Worm (Caenorhabditis elegans) whole organism, L4 larva: ENCODE measurements around the gene osm-7.

ENCODE experiments used
- F10B5.3 ChIP-seq: sonication (generic microtip); optimal IDR thresholded peaks from 2 replicates; lab custom pipeline; 2016; ENCODE audit warnings: mild to moderate bottlenecking, missing genetic modification characterization, missing compliant biosample characterization
- F37D6.2 ChIP-seq: sonication (generic microtip); optimal IDR thresholded peaks from 2 replicates; lab custom pipeline; 2016; ENCODE audit warnings: mild to moderate bottlenecking, missing genetic modification characterization, missing compliant biosample characterization
- T20F7.1 ChIP-seq: fragments of 200-800 bp; sonication (Bioruptor generic); optimal IDR thresholded peaks from 2 replicates; lab custom pipeline; 2018; ENCODE audit warnings: mild to moderate bottlenecking, missing genetic modification characterization, missing compliant biosample characterization
- Y48G9A.11 ChIP-seq: fragments of 200-800 bp; sonication (Bioruptor generic); IDR thresholded peaks from 2 replicates; pipeline ENCODE4 v1.3.6; 2022; ENCODE audit warnings: missing genetic modification reagents, missing genetic modification characterization, missing compliant biosample characterization
- ZK337.2 ChIP-seq: fragments of 200-800 bp; sonication (Bioruptor generic); IDR thresholded peaks from 2 replicates; pipeline ENCODE4 v1.3.6; 2022; ENCODE audit warnings: missing genetic modification reagents, missing genetic modification characterization, missing compliant biosample characterization
- aly-2 ChIP-seq: sonication (generic microtip); optimal IDR thresholded peaks from 2 replicates; lab custom pipeline; 2018; ENCODE audit warnings: missing biosample characterization, missing genetic modification characterization
- ama-1 ChIP-seq: fragments of 150-350 bp; optimal IDR thresholded peaks from 2 replicates; lab custom pipeline; 2014; ENCODE audit warnings: inconsistent platforms, mixed read lengths
- arid-1 ChIP-seq: fragments of 200-800 bp; sonication (Bioruptor generic); conservative IDR thresholded peaks from 2 replicates; pipeline ENCODE4 v1.3.6; 2022; ENCODE audit warnings: missing genetic modification reagents, missing genetic modification characterization, missing compliant biosample characterization
- ceh-28 ChIP-seq: fragments of 150-350 bp; optimal IDR thresholded peaks from 2 replicates; lab custom pipeline; 2014; ENCODE audit warnings: missing biosample characterization, missing genetic modification reagents, missing genetic modification characterization
- ceh-44 ChIP-seq: fragments of 200-800 bp; sonication (Bioruptor generic); IDR thresholded peaks from 2 replicates; pipeline ENCODE4 v1.3.6; 2022; ENCODE audit warnings: missing genetic modification reagents, missing genetic modification characterization, missing compliant biosample characterization
- cey-2 ChIP-seq: sonication (generic microtip); optimal IDR thresholded peaks from 3 replicates; lab custom pipeline; 2017; ENCODE audit warnings: missing genetic modification characterization, mild to moderate bottlenecking, missing compliant biosample characterization, antibody characterized with exemption, borderline replicate concordance; ENCODE audit not compliant: insufficient read depth
- daf-16 ChIP-seq, 3 experiments: sonication (generic microtip); optimal IDR thresholded peaks; 2 replicates each; lab custom pipeline; 2016 to 2017; ENCODE audit warnings: missing genetic modification characterization in 3 of 3, missing genetic modification reagents in 3 of 3, mild to moderate bottlenecking in 2 of 3, missing compliant biosample characterization in 2 of 3, missing biosample characterization in 1 of 3, moderate library complexity in 1 of 3
- dmd-6 ChIP-seq: fragments of 200-800 bp; sonication (Bioruptor generic); IDR thresholded peaks from 2 replicates; pipeline ENCODE4 v1.3.6; 2022; ENCODE audit warnings: missing genetic modification reagents, missing genetic modification characterization, missing compliant biosample characterization
- dmd-9 ChIP-seq: fragments of 200-800 bp; sonication (Bioruptor generic); IDR thresholded peaks from 2 replicates; pipeline ENCODE4 v1.3.6; 2022; ENCODE audit warnings: missing genetic modification reagents, missing genetic modification characterization, missing compliant biosample characterization
- dpl-1 ChIP-seq: fragments of 150-350 bp; optimal IDR thresholded peaks from 2 replicates; lab custom pipeline; 2014; ENCODE audit warnings: missing biosample characterization, missing genetic modification reagents, missing genetic modification characterization
- egl-27 ChIP-seq: sonication (generic microtip); optimal IDR thresholded peaks from 3 replicates; lab custom pipeline; 2017; ENCODE audit warnings: missing biosample characterization, missing genetic modification reagents, missing genetic modification characterization
- fkh-10 ChIP-seq: fragments of 150-350 bp; optimal IDR thresholded peaks from 2 replicates; lab custom pipeline; 2014; ENCODE audit warnings: missing biosample characterization, missing genetic modification reagents, missing genetic modification characterization
- fos-1 ChIP-seq: fragments of 150-350 bp; optimal IDR thresholded peaks from 2 replicates; lab custom pipeline; 2014; ENCODE audit warnings: missing biosample characterization, missing genetic modification characterization
- hlh-11 ChIP-seq: fragments of 200-800 bp; sonication (Bioruptor generic); optimal IDR thresholded peaks from 2 replicates; lab custom pipeline; 2018; ENCODE audit warnings: mild to moderate bottlenecking, missing genetic modification characterization, missing compliant biosample characterization
- hlh-30 ChIP-seq: sonication (generic microtip); optimal IDR thresholded peaks from 2 replicates; lab custom pipeline; 2017; ENCODE audit warnings: antibody characterized with exemption, mild to moderate bottlenecking, missing genetic modification characterization, missing compliant biosample characterization; ENCODE audit not compliant: insufficient read depth
- hmg-1.1 ChIP-seq: fragments of 200-800 bp; sonication (Bioruptor generic); IDR thresholded peaks from 2 replicates; pipeline ENCODE4 v1.3.6; 2022; ENCODE audit warnings: missing genetic modification reagents, missing genetic modification characterization, missing compliant biosample characterization
- lim-7 ChIP-seq: fragments of 200-800 bp; sonication (Bioruptor generic); IDR thresholded peaks from 2 replicates; pipeline ENCODE4 v1.3.6; 2022; ENCODE audit warnings: missing genetic modification characterization, missing compliant biosample characterization
- lin-1 ChIP-seq: fragments of 200-800 bp; sonication (Bioruptor generic); IDR thresholded peaks from 2 replicates; pipeline ENCODE4 v1.3.6; 2022; ENCODE audit warnings: missing genetic modification reagents, missing genetic modification characterization, missing compliant biosample characterization
- lin-38 ChIP-seq: fragments of 200-800 bp; sonication (Bioruptor generic); IDR thresholded peaks from 2 replicates; pipeline ENCODE4 v1.3.6; 2022; ENCODE audit warnings: missing genetic modification reagents, missing genetic modification characterization, missing compliant biosample characterization
- lsy-2 ChIP-seq, 2 experiments: fragments of 150-350 bp in 1 of 2; sonication (generic microtip) in 1 of 2; optimal IDR thresholded peaks; 2 replicates each; lab custom pipeline; 2014 to 2017; ENCODE audit warnings: missing biosample characterization in 2 of 2, missing genetic modification characterization in 2 of 2
- madf-5 ChIP-seq, 2 experiments: fragments of 200-800 bp; sonication (Bioruptor generic); IDR thresholded peaks; 2 replicates each; pipeline ENCODE4 v1.3.6; 2022; ENCODE audit warnings: missing compliant biosample characterization in 2 of 2, missing genetic modification characterization in 2 of 2
- mdl-1 ChIP-seq, 2 experiments: fragments of 150-350 bp in 1 of 2; sonication (generic microtip) in 1 of 2; optimal IDR thresholded peaks; 2 replicates each; lab custom pipeline; 2014 to 2017; ENCODE audit warnings: missing biosample characterization in 2 of 2, missing genetic modification characterization in 2 of 2
- mdt-29 ChIP-seq: fragments of 200-800 bp; sonication (Bioruptor generic); IDR thresholded peaks from 2 replicates; pipeline ENCODE4 v1.3.6; 2022; ENCODE audit warnings: missing genetic modification reagents, missing genetic modification characterization, missing compliant biosample characterization
- mep-1 ChIP-seq: fragments of 150-350 bp; sonication (generic microtip); optimal IDR thresholded peaks from 3 replicates; lab custom pipeline; 2014; ENCODE audit warnings: missing biosample characterization, missing genetic modification characterization
- mes-2 ChIP-seq: sonication (generic microtip); optimal IDR thresholded peaks from 2 replicates; lab custom pipeline; 2016; ENCODE audit warnings: missing genotype, mild to moderate bottlenecking, missing genetic modification characterization, missing compliant biosample characterization; ENCODE audit not compliant: poor library complexity, severe bottlenecking
- nhr-237 ChIP-seq: sonication (generic microtip); optimal IDR thresholded peaks from 2 replicates; lab custom pipeline; 2017; ENCODE audit warnings: missing biosample characterization, missing genetic modification characterization
- nhr-25 ChIP-seq: sonication (generic microtip); optimal IDR thresholded peaks from 2 replicates; lab custom pipeline; 2017; ENCODE audit warnings: missing genetic modification characterization, mild to moderate bottlenecking, missing compliant biosample characterization, antibody characterized with exemption, moderate library complexity, borderline replicate concordance; ENCODE audit not compliant: insufficient read depth
- nhr-77 ChIP-seq: fragments of 150-350 bp; optimal IDR thresholded peaks from 2 replicates; lab custom pipeline; 2014; ENCODE audit warnings: missing biosample characterization, missing genetic modification characterization
- set-16 ChIP-seq: fragments of 200-800 bp; sonication (Bioruptor generic); IDR thresholded peaks from 2 replicates; pipeline ENCODE4 v1.3.6; 2022; ENCODE audit warnings: missing genetic modification reagents, missing genetic modification characterization, missing compliant biosample characterization
- snpc-1.2 ChIP-seq: fragments of 200-800 bp; sonication (Bioruptor generic); IDR thresholded peaks from 2 replicates; pipeline ENCODE4 v1.3.6; 2022; ENCODE audit warnings: missing genetic modification reagents, missing genetic modification characterization, missing compliant biosample characterization
- tra-1 ChIP-seq: fragments of 200-800 bp; sonication (Bioruptor generic); IDR thresholded peaks from 2 replicates; pipeline ENCODE4 v1.3.6; 2022; ENCODE audit warnings: missing genetic modification reagents, missing genetic modification characterization, missing compliant biosample characterization
- unc-130 ChIP-seq: sonication (generic microtip); optimal IDR thresholded peaks from 2 replicates; lab custom pipeline; 2016; ENCODE audit warnings: missing genetic modification reagents, missing genetic modification characterization, missing compliant biosample characterization
- unc-62 ChIP-seq, 3 experiments: fragments of 150-350 bp in 1 of 3; sonication (generic microtip); optimal IDR thresholded peaks in 2 of 3; peaks in 1 of 3; 1 replicate in 1 of 3; 2 replicates in 2 of 3; lab custom pipeline; 2014 to 2017; ENCODE audit warnings: missing biosample characterization in 3 of 3, missing genetic modification characterization in 3 of 3, missing genetic modification reagents in 3 of 3, missing genotype in 1 of 3
- vab-7 ChIP-seq: fragments of 200-800 bp; sonication (Bioruptor generic); IDR thresholded peaks from 2 replicates; pipeline ENCODE4 v1.3.6; 2022; ENCODE audit warnings: missing genetic modification reagents, missing genetic modification characterization, missing compliant biosample characterization
- zfp-3 ChIP-seq: fragments of 200-800 bp; sonication (Bioruptor generic); conservative IDR thresholded peaks from 2 replicates; pipeline ENCODE4 v1.3.6; 2022; ENCODE audit warnings: missing genetic modification reagents, missing genetic modification characterization, missing compliant biosample characterization
- zip-11 ChIP-seq: fragments of 200-800 bp; sonication (Bioruptor generic); IDR thresholded peaks from 2 replicates; pipeline ENCODE4 v1.3.6; 2022; ENCODE audit warnings: missing genetic modification characterization, missing compliant biosample characterization

The osm-7 gene

DNA sequence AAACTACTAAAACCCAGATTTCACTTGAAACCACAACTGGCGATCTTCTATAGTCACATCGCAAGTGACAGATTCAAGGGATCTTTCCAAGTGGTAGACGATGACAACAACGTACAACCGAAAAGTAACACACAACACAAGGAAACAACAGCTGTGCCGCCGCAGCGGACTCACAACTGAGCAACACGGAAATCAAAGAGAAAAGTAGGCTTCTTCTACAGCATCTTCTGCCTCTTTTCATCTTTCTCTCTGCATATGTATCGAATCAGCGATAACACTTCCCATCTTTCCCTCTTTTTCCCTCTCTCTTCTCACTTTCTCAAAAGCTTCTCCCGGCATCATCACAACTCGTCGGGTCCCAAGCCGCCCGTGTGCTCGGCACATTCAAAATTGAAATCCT, 40.8 kb downstream of the osm-7 start, which contains the start of gene T12D8.9:
Gene T12D8.9, plus strand, starts transcription at position 312 of the 400 bp plus-strand sequence.
- peak; percentile 42 for TF ChIP-seq hlh-11
- TF ChIP-seq fkh-10 (GFP tag; lab: Kevin White, UChicago), result no peak
- TF ChIP-seq daf-16 (GFP tag; optimal IDR thresholded peaks at IDR 0.05; lab: Kevin White, UChicago), result peak in 1 of 2 experiments; percentile 17
- TF ChIP-seq daf-16 (tag; optimal IDR thresholded peaks at IDR 0.05; lab: Kevin White, UChicago), result no peak
- TF ChIP-seq F10B5.3, result no peak
- no peak for TF ChIP-seq tra-1 (GFP tag; lab: Robert Waterston, UW)
- TF ChIP-seq arid-1, result 0 out of 2 replicates have a peak, but pooled peaks have one; percentile 5
- TF ChIP-seq T20F7.1, result no peak
- peak in 1 of 2 experiments; percentile 78 for TF ChIP-seq unc-62 (GFP tag; optimal IDR thresholded peaks at IDR 0.05 in 1 of 2; lab: Kevin White, UChicago)
- no peak for TF ChIP-seq unc-62 (tag; optimal IDR thresholded peaks at IDR 0.05; lab: Kevin White, UChicago)

DNA sequence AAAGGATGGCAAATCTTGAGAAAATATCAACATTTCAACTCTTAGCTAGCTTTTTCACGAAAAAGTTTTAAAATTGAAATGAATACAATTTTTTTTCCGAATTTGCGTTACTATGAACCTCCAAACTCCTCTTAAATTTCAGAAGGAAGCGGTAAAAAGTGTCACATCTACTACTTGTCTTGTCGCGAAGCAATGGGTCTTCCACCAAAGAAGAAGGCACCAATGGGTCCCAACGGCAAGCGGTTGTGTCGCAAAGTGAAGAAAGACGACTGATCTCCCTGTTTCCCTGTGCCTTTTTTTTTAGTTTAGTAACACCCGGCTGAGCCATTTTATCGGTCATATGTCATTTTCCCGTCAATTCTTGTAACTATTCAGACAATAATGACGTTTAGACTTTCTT, 45.0 kb downstream of the osm-7 start:
- no peak for TF ChIP-seq fkh-10 (GFP tag; lab: Kevin White, UChicago)
- no peak for TF ChIP-seq nhr-77 (tag; lab: Kevin White, UChicago)
- TF ChIP-seq madf-5 (GFP tag; IDR thresholded peaks at IDR 0.05; lab: Robert Waterston, UW), result 0 out of 4 replicates have a peak, but pooled peaks of 1 of the 2 experiments have one; percentile 56
- TF ChIP-seq ceh-44 (GFP tag; lab: Robert Waterston, UW), result no peak
- TF ChIP-seq aly-2 (tag; lab: Kevin White, UChicago), result no peak
- TF ChIP-seq zip-11, result no peak
- no peak for TF ChIP-seq lim-7 (GFP tag; lab: Robert Waterston, UW)
- TF ChIP-seq snpc-1.2 (GFP tag; lab: Robert Waterston, UW), result no peak
- no peak for TF ChIP-seq dmd-6 (GFP tag; lab: Robert Waterston, UW)
- no peak for TF ChIP-seq lin-1 (GFP tag; lab: Robert Waterston, UW)
- no peak for TF ChIP-seq ceh-28 (tag; lab: Kevin White, UChicago)
- TF ChIP-seq mdl-1 (tag; optimal IDR thresholded peaks at IDR 0.05; lab: Kevin White, UChicago), result no peak
- TF ChIP-seq mep-1, result no peak
- no peak for TF ChIP-seq zfp-3 (GFP tag; lab: Robert Waterston, UW)
- no peak for TF ChIP-seq egl-27 (tag; lab: Kevin White, UChicago)
- TF ChIP-seq daf-16 (GFP tag; optimal IDR thresholded peaks at IDR 0.05; lab: Kevin White, UChicago), result peak in 1 of 2 experiments; percentile 4
- TF ChIP-seq daf-16 (tag; optimal IDR thresholded peaks at IDR 0.05; lab: Kevin White, UChicago), result no peak
- peak in 1 of 2 experiments; percentile 68 for TF ChIP-seq unc-62 (GFP tag; optimal IDR thresholded peaks at IDR 0.05 in 1 of 2; lab: Kevin White, UChicago)
- TF ChIP-seq unc-62 (tag; optimal IDR thresholded peaks at IDR 0.05; lab: Kevin White, UChicago), result no peak

DNA sequence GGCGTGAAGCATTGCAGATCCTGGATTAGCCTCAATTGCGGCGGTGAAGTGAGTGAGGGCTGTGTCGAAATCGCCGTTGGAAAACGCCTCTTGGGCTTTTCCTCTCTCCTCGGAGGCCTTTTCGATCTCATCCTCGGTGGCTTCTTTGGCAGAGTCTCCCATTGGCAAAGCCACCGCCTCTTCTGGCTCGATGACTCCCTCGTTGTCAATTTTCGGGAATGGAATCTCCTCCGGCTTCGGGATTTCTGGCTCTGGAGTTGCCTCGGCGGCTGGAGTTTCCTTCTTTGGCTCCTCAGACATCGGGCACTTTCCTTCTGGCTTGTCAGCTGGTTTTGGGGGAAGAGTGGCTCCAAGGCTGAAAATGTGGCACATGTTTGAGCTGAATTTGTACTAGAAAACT, 45.7 kb downstream of the osm-7 start:
- TF ChIP-seq nhr-25 (tag; lab: Kevin White, UChicago) (no peak), set-16 (GFP tag; lab: Robert Waterston, UW) (peak; percentile 84)

DNA sequence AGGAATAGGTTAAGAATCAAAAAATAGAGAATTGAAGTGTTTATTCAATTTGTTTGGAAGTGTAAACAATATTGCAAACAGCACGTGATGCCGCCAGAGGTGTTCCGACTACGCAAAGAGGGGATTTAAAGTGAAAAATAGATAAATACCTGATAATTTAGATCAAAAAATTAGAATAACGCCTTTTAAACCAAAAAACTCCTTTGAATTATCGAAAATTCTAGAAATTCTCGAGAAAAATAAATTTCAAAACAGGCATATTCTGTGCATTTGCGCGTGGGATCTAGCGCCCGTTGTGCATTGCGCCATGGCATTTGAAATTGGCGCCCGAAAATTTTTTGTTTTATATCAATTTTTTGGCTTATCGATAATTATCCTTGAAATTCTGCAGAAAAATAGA, 46.3 kb downstream of the osm-7 start, which contains the start of gene hip-1:
Gene hip-1, minus strand, starts transcription at position 225 of the 400 bp plus-strand sequence.
- TF ChIP-seq ceh-44 (GFP tag; lab: Robert Waterston, UW), result no peak
- TF ChIP-seq lin-38 (GFP tag; lab: Robert Waterston, UW), result peak; percentile 63
- no peak for TF ChIP-seq fos-1 (tag; lab: Kevin White, UChicago)
- no peak for TF ChIP-seq nhr-237 (tag; lab: Kevin White, UChicago)
- peak; percentile 7 for TF ChIP-seq unc-130 (GFP tag; lab: Kevin White, UChicago)
- no peak for TF ChIP-seq vab-7
- peak; percentile 50 for TF ChIP-seq mes-2
- TF ChIP-seq madf-5 (GFP tag; IDR thresholded peaks at IDR 0.05; lab: Robert Waterston, UW), result no peak
- TF ChIP-seq dpl-1 (GFP tag; lab: Kevin White, UChicago), result peak; percentile 75
- peak in 1 of 2 experiments; percentile 61 for TF ChIP-seq lsy-2 (tag; optimal IDR thresholded peaks at IDR 0.05; lab: Kevin White, UChicago)
- no peak for TF ChIP-seq F37D6.2
- TF ChIP-seq aly-2 (tag; lab: Kevin White, UChicago), result no peak
- TF ChIP-seq hlh-30 (tag; lab: Kevin White, UChicago), result peak; percentile 80
- TF ChIP-seq hmg-1.1 (GFP tag; lab: Robert Waterston, UW), result peak; percentile 28; the same call in 1 of the 2 replicates
- TF ChIP-seq ama-1 (lab: Kevin White, UChicago), result peak; percentile 9
- TF ChIP-seq nhr-25 (tag; lab: Kevin White, UChicago), result no peak
- TF ChIP-seq dmd-9 (GFP tag; lab: Robert Waterston, UW), result peak; percentile 53; the same call in 1 of the 2 replicates
- peak; percentile 13 for TF ChIP-seq hlh-11
- TF ChIP-seq daf-16 (GFP tag; optimal IDR thresholded peaks at IDR 0.05; lab: Kevin White, UChicago), result no peak
- peak; percentile 71 for TF ChIP-seq daf-16 (tag; optimal IDR thresholded peaks at IDR 0.05; lab: Kevin White, UChicago)
- no peak for TF ChIP-seq mdt-29 (GFP tag; lab: Robert Waterston, UW)
- TF ChIP-seq ZK337.2 (GFP tag; lab: Robert Waterston, UW), result no peak
- TF ChIP-seq mep-1, result peak; percentile 46
- no peak for TF ChIP-seq Y48G9A.11 (GFP tag; lab: Robert Waterston, UW)
- no peak for TF ChIP-seq cey-2 (tag; lab: Kevin White, UChicago)
- TF ChIP-seq egl-27 (tag; lab: Kevin White, UChicago), result no peak
